Fruit fly (Drosophila melanogaster) whole organism, larva: ENCODE data around the gene CG9396.
A peak's percentile ranks its signal among the peaks of the same experiment; 100 is the strongest.

Experiments used
- noc ChIP-seq: fragments of 200-800 bp; sonication (Bioruptor generic); optimal IDR thresholded peaks from 3 replicates; lab custom pipeline; 2019; ENCODE audit warnings: missing biosample characterization, mild to moderate bottlenecking, missing genetic modification characterization, moderate library complexity

Gene CG9396

DNA sequence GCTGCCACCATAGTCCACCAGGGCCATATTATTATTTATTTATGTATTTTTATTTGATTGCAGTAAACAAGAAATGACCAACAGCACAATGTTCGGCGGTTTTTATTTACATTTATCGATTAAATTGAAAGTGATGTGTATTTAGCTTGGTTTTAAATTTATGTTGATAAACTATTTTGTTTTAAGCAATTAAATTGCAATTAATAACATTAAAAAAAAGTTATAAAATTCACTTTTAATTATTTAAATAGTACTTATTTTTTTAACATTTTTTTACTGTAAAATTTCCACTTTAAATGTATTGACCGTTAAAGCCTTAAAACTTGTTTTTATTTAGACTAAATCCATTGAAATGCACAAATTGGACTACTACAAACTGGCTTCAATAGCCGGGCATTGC is 1.3 kb downstream of the CG9396 start, which contains the start of gene CG16790:
Gene CG16790 (minus strand): TSS at position 101 of the 400 bp plus-strand sequence.
- no peak for TF ChIP-seq noc

- TF ChIP-seq noc, result no peak
Measured at dm6 chr3R:9565895-9566294, 5.5 kb downstream of the CG9396 start, which contains the start of gene CG16789. Gene CG16789, plus strand, starts transcription at chr3R:9566195.

dm6 chr3R:9563240-9563992 is 8.0 kb downstream of the CG9396 start, which contains the start of the genes CG9393 and Vps45:
Gene CG9393, minus strand, starts transcription at chr3R:9563673.
Gene Vps45, plus strand, starts transcription at chr3R:9563924.
- TF ChIP-seq noc, result no peak

DNA sequence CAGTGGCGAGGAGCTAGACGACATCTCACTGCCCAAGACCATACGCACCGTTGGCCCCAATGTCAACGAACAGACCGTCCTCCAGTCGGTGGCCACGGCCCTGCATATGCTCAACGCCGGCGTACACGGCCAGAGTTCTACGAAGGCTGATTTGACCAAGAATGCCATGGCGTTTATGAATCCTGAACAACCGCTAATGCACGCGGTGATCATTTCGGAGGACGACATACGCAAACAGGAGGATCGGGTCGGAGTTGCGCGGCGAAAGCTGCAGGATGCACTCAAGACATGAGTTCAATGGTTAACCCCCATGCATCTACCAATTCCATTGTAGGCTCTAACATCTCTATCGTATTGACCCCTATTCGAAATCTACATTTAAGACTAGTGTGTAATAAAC is 10.3 kb downstream of the CG9396 start:
- TF ChIP-seq noc, result no peak

- peak; percentile 61 for TF ChIP-seq noc
Measured at dm6 chr3R:9559413-9560014, 11.9 kb downstream of the CG9396 start, which contains the start of the genes AP-1mu and MBD-like. Gene AP-1mu, minus strand, starts transcription at chr3R:9559525. Gene MBD-like, plus strand, starts transcription at chr3R:9559760.

dm6 chr3R:9555334-9555974 is 16.0 kb downstream of the CG9396 start, which contains the start of the genes CG9386 and BckdhA:
Gene CG9386, minus strand, starts transcription at chr3R:9555408.
Gene BckdhA, plus strand, starts transcription at chr3R:9555785.
- peak; percentile 50 for TF ChIP-seq noc

DNA sequence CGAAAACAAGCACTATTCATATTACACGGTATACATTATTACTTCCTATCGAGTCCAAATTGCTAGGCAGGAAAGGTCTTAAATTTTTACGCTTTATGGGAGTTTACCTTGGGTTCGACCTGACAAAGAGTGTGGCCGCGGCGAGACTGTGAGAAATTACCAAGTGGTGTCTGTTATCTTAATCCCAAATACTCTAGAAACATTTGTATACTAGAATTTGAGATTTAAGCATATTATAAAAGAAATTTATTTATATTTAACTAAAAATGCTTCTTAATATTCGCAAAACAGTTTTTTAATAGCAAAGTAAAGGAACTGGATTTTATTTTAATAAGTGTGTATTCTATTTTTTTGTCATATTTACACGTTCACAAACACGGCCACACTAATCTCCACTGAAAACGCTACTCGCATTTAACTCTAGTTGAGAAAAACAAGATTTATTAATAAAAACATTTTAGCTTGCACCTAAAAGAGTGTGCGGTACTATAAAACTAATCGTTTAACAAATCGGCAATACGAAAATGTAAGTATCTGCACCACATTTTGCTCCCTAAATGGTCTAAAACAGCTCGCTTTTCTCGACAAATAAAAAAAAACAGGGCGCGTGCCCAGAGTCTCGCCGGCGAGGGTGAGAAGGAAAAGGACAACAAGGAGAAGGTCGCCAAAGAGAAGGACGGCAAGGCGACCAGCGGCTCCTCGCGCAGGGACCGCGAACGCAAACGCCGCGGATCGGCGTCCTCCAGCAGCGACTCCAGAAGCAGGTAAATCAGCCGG is 19.6 kb downstream of the CG9396 start, which contains the start of the genes mura and RnpS1:
Gene mura (minus strand): TSS at position 148 of the 777 bp plus-strand sequence.
Gene RnpS1 (plus strand): TSS at position 376 of the 777 bp plus-strand sequence.
- TF ChIP-seq noc, result peak; percentile 61

dm6 chr3R:9551013-9551658 is 20.3 kb downstream of the CG9396 start:
- no peak for TF ChIP-seq noc

DNA sequence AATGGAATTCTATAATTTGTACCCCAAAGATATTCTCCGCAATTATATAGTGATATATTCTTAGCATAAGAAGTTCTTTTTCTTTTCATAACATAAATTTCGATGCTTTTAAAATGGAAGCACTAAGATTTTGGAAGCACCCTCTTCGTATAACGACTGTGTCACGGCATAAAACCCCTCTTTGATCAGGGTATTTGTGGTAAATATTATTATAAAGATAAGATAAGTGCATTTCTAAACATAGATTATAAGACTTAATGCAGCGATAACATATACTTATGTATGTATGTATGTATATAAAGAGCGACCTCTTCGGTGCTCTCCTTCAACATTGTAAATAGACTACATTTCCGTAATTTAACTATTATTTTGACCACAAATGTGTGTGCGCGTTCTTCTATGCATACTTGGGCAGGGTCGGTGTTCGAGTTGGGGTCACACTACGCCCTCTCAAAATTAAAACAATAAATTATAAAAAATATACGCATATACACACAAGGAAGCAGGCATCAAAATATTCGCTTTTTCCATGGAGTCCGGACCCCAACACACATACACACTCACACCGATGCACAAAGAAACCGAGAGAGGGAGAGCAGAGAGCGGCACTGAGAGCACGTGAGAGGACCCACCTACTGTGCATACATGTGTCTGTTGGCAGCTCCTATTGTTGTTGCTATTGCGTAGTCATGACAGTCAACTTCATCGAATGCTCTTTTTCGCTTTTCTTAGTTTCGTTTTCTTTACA is 21.0 kb downstream of the CG9396 start:
- no peak for TF ChIP-seq noc

- TF ChIP-seq noc, result no peak
Measured at dm6 chr3R:9548769-9549168, 22.7 kb downstream of the CG9396 start.

- TF ChIP-seq noc, result no peak
Measured at dm6 chr3R:9546808-9547381, 24.5 kb downstream of the CG9396 start.

- no peak for TF ChIP-seq noc
Measured at dm6 chr3R:9543495-9544180, 27.8 kb downstream of the CG9396 start.

- no peak for TF ChIP-seq noc
Measured at dm6 chr3R:9534595-9535217, 36.7 kb downstream of the CG9396 start.
